Fruit fly (Drosophila melanogaster): ENCODE data around the gene Tango14.

Gene Tango14

DNA sequence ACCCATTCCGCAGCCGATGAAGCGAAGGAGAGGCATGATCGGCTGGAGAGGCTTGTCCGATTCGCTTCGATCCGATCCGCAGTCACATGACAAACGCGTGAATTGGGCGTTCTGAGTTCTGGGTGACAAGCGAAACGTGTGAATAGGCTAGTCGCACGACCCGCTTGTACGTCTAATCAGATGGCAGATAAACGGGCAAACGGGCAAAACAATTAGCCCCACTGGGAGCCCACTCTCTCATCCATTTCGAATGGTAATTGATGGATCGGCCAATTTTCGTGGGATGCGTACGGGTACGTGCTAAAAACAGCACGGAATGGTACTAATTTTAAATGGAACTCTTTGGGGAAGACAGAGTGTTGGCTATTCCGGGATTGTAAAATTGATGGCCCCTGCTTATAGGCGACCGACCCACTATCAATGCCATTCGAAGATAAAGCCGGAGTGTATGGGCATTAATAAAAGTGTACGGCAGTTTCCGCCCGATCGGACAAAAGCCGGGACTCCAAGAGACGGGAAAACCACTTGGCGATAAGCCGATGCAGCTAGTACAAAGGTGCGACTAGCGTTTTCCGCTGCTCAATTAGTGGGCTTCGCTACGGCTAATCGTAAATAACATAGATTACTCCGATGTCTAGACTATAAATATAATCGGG lies 30.9 kb upstream of the Tango14 start:
- TF ChIP-seq h (GFP tag; optimal IDR thresholded peaks at IDR 0.05) (peak; percentile 74), br (GFP tag; optimal IDR thresholded peaks at IDR 0.05) (no peak), Vsx2 (GFP tag; optimal IDR thresholded peaks at IDR 0.05; ENCODE audit: partially characterized antibody) (peak; percentile 18), Rel (GFP tag; optimal IDR thresholded peaks at IDR 0.05) (no peak), Rel (tag; optimal IDR thresholded peaks at IDR 0.05) (peak; percentile 3)

DNA sequence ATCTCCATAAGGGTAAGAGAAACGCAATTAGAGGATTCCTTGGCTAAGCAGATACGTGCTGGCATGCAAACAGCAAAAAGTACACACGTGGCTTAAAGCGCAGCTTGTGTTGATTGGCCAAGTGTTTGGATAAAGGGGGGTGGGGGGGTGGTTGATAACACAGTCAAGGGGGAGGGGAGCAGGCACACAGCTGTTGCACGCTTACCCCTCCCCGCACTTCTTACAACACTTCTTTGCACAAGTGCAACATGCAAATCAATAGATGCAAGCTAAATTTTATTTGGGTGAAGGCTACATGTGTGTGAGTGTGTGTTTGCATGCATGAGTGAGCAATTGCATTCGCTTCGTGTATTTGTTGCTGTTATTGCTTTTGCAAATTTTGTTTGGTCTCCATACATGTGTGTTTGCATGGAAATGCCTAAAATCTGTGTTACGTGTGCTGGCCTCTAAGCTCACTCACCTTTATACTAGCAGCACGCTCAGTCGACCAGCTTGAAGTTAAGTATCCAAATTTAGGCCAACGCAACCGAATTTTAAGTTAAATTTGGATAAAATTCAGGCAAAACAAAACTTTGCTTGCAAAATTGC lies 30.0 kb upstream of the Tango14 start:
- TF ChIP-seq CrebA (GFP tag; optimal IDR thresholded peaks at IDR 0.05; ENCODE audit: borderline replicate concordance) (no peak), Hr83 (GFP tag; optimal IDR thresholded peaks at IDR 0.05; ENCODE audit: poor library complexity, severe bottlenecking) (no peak), Vsx2 (GFP tag; optimal IDR thresholded peaks at IDR 0.05; ENCODE audit: partially characterized antibody) (no peak)

DNA sequence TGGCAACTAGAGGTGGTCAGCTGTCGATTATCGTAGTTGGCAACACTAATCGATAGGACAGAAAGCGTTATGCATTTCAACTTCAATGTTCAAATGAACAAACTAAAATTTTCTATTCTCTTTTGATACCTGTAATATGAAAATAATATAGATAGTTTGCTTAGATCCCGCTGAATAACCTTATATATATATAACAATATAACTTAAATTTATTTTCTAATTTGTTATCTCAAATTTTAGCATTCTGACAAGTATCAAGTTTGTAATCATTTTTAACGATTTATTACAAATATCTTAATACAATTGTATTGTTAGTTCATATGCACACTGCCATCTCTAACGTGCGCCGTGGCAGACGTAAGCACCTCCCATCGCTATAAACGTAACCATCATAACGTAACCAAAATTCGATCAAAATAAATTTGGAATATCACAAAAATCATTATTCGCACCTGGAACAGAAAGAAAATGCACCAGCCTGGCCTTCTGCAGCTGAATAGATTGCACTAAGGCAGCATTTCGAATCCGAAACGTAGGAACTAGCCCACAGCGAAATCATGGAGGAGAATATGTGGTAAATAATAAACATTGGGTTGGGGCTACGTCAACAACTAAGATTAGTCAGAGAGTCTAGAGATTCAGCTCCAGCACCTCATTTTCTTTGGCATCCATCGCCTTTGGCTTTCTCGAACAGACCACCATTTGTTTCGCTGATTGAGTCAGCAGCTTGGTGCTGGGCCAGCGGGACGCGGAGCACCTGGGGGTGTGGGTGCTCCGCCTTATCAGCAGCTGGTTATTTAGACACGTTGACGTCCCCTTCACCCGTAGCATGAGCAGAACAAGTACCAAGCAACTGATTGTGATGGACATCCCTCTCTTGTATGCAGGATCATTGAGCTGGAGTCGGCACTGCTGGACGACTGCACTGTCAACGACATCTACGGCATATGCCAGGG lies 29.3 kb upstream of the Tango14 start, which contains the start of the genes Pino and TBC1D23:
TSS of gene Pino (minus strand) at position 22 of the 956 bp plus-strand sequence.
TSS of gene TBC1D23 (plus strand) at position 385 of the 956 bp plus-strand sequence.
- peak; percentile 70 for TF ChIP-seq Sp1 (GFP tag; optimal IDR thresholded peaks at IDR 0.05)
- TF ChIP-seq Dfd (GFP tag; optimal IDR thresholded peaks at IDR 0.05): no peak
- TF ChIP-seq Hr83 (GFP tag; optimal IDR thresholded peaks at IDR 0.05; ENCODE audit: poor library complexity, severe bottlenecking): peak; percentile 38
- TF ChIP-seq woc (GFP tag; optimal IDR thresholded peaks at IDR 0.05): peak; percentile 60
- TF ChIP-seq fru (GFP tag; optimal IDR thresholded peaks at IDR 0.05): peak; percentile 57
- TF ChIP-seq Jra (GFP tag; optimal IDR thresholded peaks at IDR 0.05): peak; percentile 1
- TF ChIP-seq Abd-B (GFP tag; optimal IDR thresholded peaks at IDR 0.05): no peak
- TF ChIP-seq HLH106 (tag; optimal IDR thresholded peaks at IDR 0.05): peak; percentile 84
- TF ChIP-seq GATAd (GFP tag; optimal IDR thresholded peaks at IDR 0.05): no peak
- peak; percentile 57 for TF ChIP-seq CG9705 (GFP tag; optimal IDR thresholded peaks at IDR 0.05)
- peak; percentile 76 for TF ChIP-seq rgr (GFP tag; optimal IDR thresholded peaks at IDR 0.05)
- no peak for TF ChIP-seq dl (GFP tag; optimal IDR thresholded peaks at IDR 0.05; ENCODE audit: insufficient read depth in 1 of 2, partially characterized antibody in 2 of 2)
- no peak for TF ChIP-seq lola (GFP tag; optimal IDR thresholded peaks at IDR 0.05)
- peak; percentile 50 for TF ChIP-seq br (GFP tag; optimal IDR thresholded peaks at IDR 0.05)
- no peak for TF ChIP-seq CG32264 (GFP tag; optimal IDR thresholded peaks at IDR 0.05)
- peak; percentile 53 for TF ChIP-seq ey (GFP tag; optimal IDR thresholded peaks at IDR 0.05)
- TF ChIP-seq sv (GFP tag; optimal IDR thresholded peaks at IDR 0.05): peak; percentile 58
- TF ChIP-seq Dif (GFP tag; optimal IDR thresholded peaks at IDR 0.05; ENCODE audit: partially characterized antibody): no peak
- TF ChIP-seq sage (GFP tag; optimal IDR thresholded peaks at IDR 0.05): no peak
- peak; percentile 56 for TF ChIP-seq dmrt93B (GFP tag; optimal IDR thresholded peaks at IDR 0.05)
- TF ChIP-seq psq (GFP tag; optimal IDR thresholded peaks at IDR 0.05): peak; percentile 48
- TF ChIP-seq dsf (GFP tag; optimal IDR thresholded peaks at IDR 0.05; ENCODE audit: borderline replicate concordance): no peak
- peak; percentile 52 for TF ChIP-seq h (GFP tag; optimal IDR thresholded peaks at IDR 0.05)
- no peak for TF ChIP-seq tai (GFP tag; optimal IDR thresholded peaks at IDR 0.05)
- TF ChIP-seq Rel (GFP tag; optimal IDR thresholded peaks at IDR 0.05): no peak
- no peak for TF ChIP-seq Rel (tag; optimal IDR thresholded peaks at IDR 0.05)
- no peak for TF ChIP-seq usp (GFP tag; optimal IDR thresholded peaks at IDR 0.05)
- TF ChIP-seq Hr78 (GFP tag; optimal IDR thresholded peaks at IDR 0.05): no peak
- peak; percentile 26 for TF ChIP-seq OdsH (GFP tag; optimal IDR thresholded peaks at IDR 0.05)
- TF ChIP-seq foxo (GFP tag; optimal IDR thresholded peaks at IDR 0.05): peak in 1 of 2 experiments; percentile 80
- no peak for TF ChIP-seq CrebA (GFP tag; optimal IDR thresholded peaks at IDR 0.05; ENCODE audit: borderline replicate concordance)
- TF ChIP-seq Myc (optimal IDR thresholded peaks at IDR 0.05): peak; percentile 57

Data from whole organism, wandering third instar larva.